Worm (Caenorhabditis elegans) whole organism, young adult: ENCODE measurements around the gene spin-2.

Experiments
- B0035.1 ChIP-seq: sonication (generic microtip); optimal IDR thresholded peaks from 2 replicates; lab custom pipeline; 2016; ENCODE audit warnings: missing genetic modification characterization, mild to moderate bottlenecking, missing compliant biosample characterization, missing genotype, missing genetic modification reagents
- D2030.7 ChIP-seq: fragments of 200-800 bp; sonication (Bioruptor generic); IDR thresholded peaks from 2 replicates; pipeline ENCODE4 v1.3.6; 2022; ENCODE audit warnings: missing genetic modification reagents, missing genetic modification characterization, missing compliant biosample characterization
- F10E7.11 ChIP-seq: sonication (generic microtip); optimal IDR thresholded peaks from 2 replicates; lab custom pipeline; 2017; ENCODE audit warnings: mild to moderate bottlenecking, missing genetic modification characterization, moderate library complexity, missing compliant biosample characterization
- F23B12.7 ChIP-seq: sonication (generic microtip); optimal IDR thresholded peaks from 2 replicates; lab custom pipeline; 2017; ENCODE audit warnings: missing genetic modification characterization, mild to moderate bottlenecking, missing compliant biosample characterization, antibody characterized with exemption, moderate library complexity; ENCODE audit not compliant: insufficient read depth
- F33H1.4 ChIP-seq: fragments of 200-800 bp; sonication (Bioruptor generic); IDR thresholded peaks from 2 replicates; pipeline ENCODE4 v1.3.6; 2022; ENCODE audit warnings: missing genetic modification reagents, missing genetic modification characterization, missing compliant biosample characterization
- F49E8.2 ChIP-seq: sonication (generic microtip); optimal IDR thresholded peaks from 3 replicates; lab custom pipeline; 2017; ENCODE audit warnings: missing genetic modification characterization, mild to moderate bottlenecking, missing compliant biosample characterization, antibody characterized with exemption, moderate library complexity; ENCODE audit not compliant: insufficient read depth
- K11D2.4 ChIP-seq: fragments of 200-800 bp; sonication (Bioruptor generic); IDR thresholded peaks from 2 replicates; pipeline ENCODE4 v1.3.6; 2022; ENCODE audit warnings: missing genetic modification reagents, missing genetic modification characterization, missing compliant biosample characterization
- Y56A3A.18 ChIP-seq: fragments of 200-800 bp; sonication (Bioruptor generic); IDR thresholded peaks from 2 replicates; pipeline ENCODE4 v1.3.6; 2022; ENCODE audit warnings: missing genetic modification reagents, missing genetic modification characterization, missing compliant biosample characterization
- Y67H2A.10 ChIP-seq: fragments of 200-800 bp; sonication (Bioruptor generic); conservative IDR thresholded peaks from 2 replicates; pipeline ENCODE4 v1.3.6; 2022; ENCODE audit warnings: missing genetic modification reagents, missing genetic modification characterization, missing compliant biosample characterization
- attf-3 ChIP-seq: fragments of 200-800 bp; sonication (Bioruptor generic); conservative IDR thresholded peaks from 2 replicates; pipeline ENCODE4 v1.3.6; 2022; ENCODE audit warnings: missing genetic modification reagents, missing genetic modification characterization, missing compliant biosample characterization
- attf-5 ChIP-seq: fragments of 200-800 bp; sonication (Bioruptor generic); optimal IDR thresholded peaks from 2 replicates; lab custom pipeline; 2018; ENCODE audit warnings: mild to moderate bottlenecking, missing genetic modification characterization, missing compliant biosample characterization
- cebp-1 ChIP-seq, 2 experiments: fragments of 200-800 bp in 1 of 2; sonication (Bioruptor generic) in 1 of 2; sonication (generic microtip) in 1 of 2; IDR thresholded peaks in 1 of 2; optimal IDR thresholded peaks in 1 of 2; 2 replicates each; pipeline versions ENCODE4 v1.3.6 to Lab custom; 2017 to 2022; ENCODE audit warnings: missing compliant biosample characterization in 2 of 2, missing genetic modification characterization in 2 of 2, mild to moderate bottlenecking in 1 of 2, missing genetic modification reagents in 1 of 2, moderate library complexity in 1 of 2
- ceh-100 ChIP-seq: fragments of 200-800 bp; sonication (Bioruptor generic); IDR thresholded peaks from 2 replicates; pipeline ENCODE4 v1.3.6; 2022; ENCODE audit warnings: missing genetic modification reagents, missing genetic modification characterization, missing compliant biosample characterization
- ceh-40 ChIP-seq: fragments of 200-800 bp; sonication (Bioruptor generic); IDR thresholded peaks from 2 replicates; pipeline ENCODE4 v1.3.6; 2022; ENCODE audit warnings: missing genetic modification characterization, missing compliant biosample characterization
- ceh-58 ChIP-seq: fragments of 200-800 bp; sonication (Bioruptor generic); IDR thresholded peaks from 2 replicates; pipeline ENCODE4 v1.3.6; 2022; ENCODE audit warnings: missing genetic modification characterization, missing compliant biosample characterization
- ceh-91 ChIP-seq: fragments of 200-800 bp; sonication (Bioruptor generic); IDR thresholded peaks from 2 replicates; pipeline ENCODE4 v1.3.6; 2022; ENCODE audit warnings: missing genetic modification reagents, missing genetic modification characterization, missing compliant biosample characterization
- die-1 ChIP-seq: sonication (generic microtip); optimal IDR thresholded peaks from 2 replicates; lab custom pipeline; 2016; ENCODE audit warnings: missing genotype, mild to moderate bottlenecking, missing genetic modification characterization, missing compliant biosample characterization
- dox-1 ChIP-seq: fragments of 200-800 bp; sonication (Bioruptor generic); IDR thresholded peaks from 2 replicates; pipeline ENCODE4 v1.3.6; 2022; ENCODE audit warnings: missing genetic modification reagents, missing genetic modification characterization, missing compliant biosample characterization
- dpl-1 ChIP-seq: fragments of 150-350 bp; optimal IDR thresholded peaks from 2 replicates; lab custom pipeline; 2014; ENCODE audit warnings: missing biosample characterization, missing genetic modification reagents, missing genetic modification characterization
- efl-1 ChIP-seq: fragments of 150-350 bp; optimal IDR thresholded peaks from 2 replicates; lab custom pipeline; 2014; ENCODE audit warnings: missing biosample characterization, missing genetic modification reagents, missing genetic modification characterization
- gei-17 ChIP-seq: fragments of 200-800 bp; sonication (Bioruptor generic); optimal IDR thresholded peaks from 2 replicates; lab custom pipeline; 2018; ENCODE audit warnings: mild to moderate bottlenecking, missing genetic modification characterization, missing compliant biosample characterization
- him-1 ChIP-seq: sonication (generic microtip); optimal IDR thresholded peaks from 2 replicates; lab custom pipeline; 2016; ENCODE audit warnings: missing genotype, missing genetic modification reagents, missing genetic modification characterization, missing compliant biosample characterization
- hlh-12 ChIP-seq: sonication (generic microtip); optimal IDR thresholded peaks from 2 replicates; lab custom pipeline; 2016; ENCODE audit warnings: missing genetic modification characterization, missing compliant biosample characterization
- hmg-1.2 ChIP-seq: fragments of 200-800 bp; sonication (Bioruptor generic); IDR thresholded peaks from 2 replicates; pipeline ENCODE4 v1.3.6; 2022; ENCODE audit warnings: missing genetic modification reagents, missing genetic modification characterization, missing compliant biosample characterization
- lin-35 ChIP-seq, 3 experiments: fragments of 150-350 bp in 2 of 3; sonication (generic microtip) in 1 of 3; optimal IDR thresholded peaks; 2 replicates each; lab custom pipeline; 2014 to 2018; ENCODE audit warnings: missing biosample characterization in 3 of 3, missing genetic modification characterization in 3 of 3, missing genetic modification reagents in 3 of 3
- lin-40 ChIP-seq: sonication (generic microtip); optimal IDR thresholded peaks from 2 replicates; lab custom pipeline; 2016; ENCODE audit warnings: missing genetic modification characterization, mild to moderate bottlenecking, missing compliant biosample characterization, missing genotype, missing genetic modification reagents
- lin-54 ChIP-seq: fragments of 200-800 bp; sonication (Bioruptor generic); optimal IDR thresholded peaks from 2 replicates; lab custom pipeline; 2018; ENCODE audit warnings: mild to moderate bottlenecking, missing genetic modification characterization, missing compliant biosample characterization
- lsl-1 ChIP-seq: fragments of 200-800 bp; sonication (Bioruptor generic); optimal IDR thresholded peaks from 2 replicates; lab custom pipeline; 2018; ENCODE audit warnings: mild to moderate bottlenecking, missing genetic modification characterization, moderate library complexity, missing compliant biosample characterization
- madf-3 ChIP-seq: fragments of 200-800 bp; sonication (Bioruptor generic); IDR thresholded peaks from 2 replicates; pipeline ENCODE4 v1.3.6; 2022; ENCODE audit warnings: missing genetic modification reagents, missing genetic modification characterization, missing compliant biosample characterization
- madf-6 ChIP-seq: fragments of 200-800 bp; sonication (Bioruptor generic); IDR thresholded peaks from 2 replicates; pipeline ENCODE4 v1.3.6; 2022; ENCODE audit warnings: missing genetic modification reagents, missing genetic modification characterization, missing compliant biosample characterization
- madf-8 ChIP-seq: fragments of 200-800 bp; sonication (Bioruptor generic); conservative IDR thresholded peaks from 2 replicates; pipeline ENCODE4 v1.3.6; 2022; ENCODE audit warnings: missing genetic modification reagents, missing genetic modification characterization, missing compliant biosample characterization
- mcd-1 ChIP-seq: fragments of 200-800 bp; sonication (Bioruptor generic); IDR thresholded peaks from 2 replicates; pipeline ENCODE4 v1.3.6; 2022; ENCODE audit warnings: missing genetic modification reagents, missing genetic modification characterization, missing compliant biosample characterization
- mes-4 ChIP-seq: sonication (generic microtip); optimal IDR thresholded peaks from 2 replicates; lab custom pipeline; 2016; ENCODE audit warnings: missing genotype, missing genetic modification characterization, missing compliant biosample characterization
- nfyb-1 ChIP-seq: fragments of 200-800 bp; sonication (Bioruptor generic); IDR thresholded peaks from 2 replicates; pipeline ENCODE4 v1.3.6; 2022; ENCODE audit warnings: missing genetic modification reagents, missing genetic modification characterization, missing compliant biosample characterization
- pbrm-1 ChIP-seq: fragments of 200-800 bp; sonication (Bioruptor generic); IDR thresholded peaks from 2 replicates; pipeline ENCODE4 v1.3.6; 2022; ENCODE audit warnings: missing genetic modification reagents, missing genetic modification characterization, missing compliant biosample characterization
- rcor-1 ChIP-seq: fragments of 200-800 bp; sonication (Bioruptor generic); IDR thresholded peaks from 2 replicates; pipeline ENCODE4 v1.3.6; 2022; ENCODE audit warnings: missing genetic modification reagents, missing genetic modification characterization, missing compliant biosample characterization
- rec-8 ChIP-seq, 2 experiments: sonication (generic microtip); optimal IDR thresholded peaks; 2 replicates each; lab custom pipeline; 2016; ENCODE audit warnings: mild to moderate bottlenecking in 2 of 2, missing genetic modification characterization in 2 of 2, missing genetic modification reagents in 2 of 2, missing genotype in 2 of 2, missing biosample characterization in 1 of 2, missing compliant biosample characterization in 1 of 2, moderate library complexity in 1 of 2
- snpc-1.3 ChIP-seq: sonication (generic microtip); optimal IDR thresholded peaks from 2 replicates; lab custom pipeline; 2017; ENCODE audit warnings: missing genetic modification characterization, mild to moderate bottlenecking, missing compliant biosample characterization, antibody characterized with exemption, moderate library complexity, missing genotype, missing genetic modification reagents; ENCODE audit not compliant: insufficient read depth
- snpc-3.4 ChIP-seq: sonication (generic microtip); optimal IDR thresholded peaks from 2 replicates; lab custom pipeline; 2017; ENCODE audit warnings: missing genetic modification characterization, mild to moderate bottlenecking, missing compliant biosample characterization, antibody characterized with exemption, moderate library complexity, missing genotype, missing genetic modification reagents
- snpc-4 ChIP-seq, 5 experiments: fragments of 150-350 bp in 1 of 5; sonication (generic microtip) in 4 of 5; optimal IDR thresholded peaks; 2 replicates each; lab custom pipeline; 2014 to 2018; ENCODE audit warnings: missing genetic modification characterization in 5 of 5, missing biosample characterization in 3 of 5, antibody characterized with exemption in 2 of 5, mild to moderate bottlenecking in 2 of 5, missing compliant biosample characterization in 2 of 5, missing genotype in 2 of 5, moderate library complexity in 2 of 5, missing genetic modification reagents in 1 of 5
- tbp1 ChIP-seq: fragments of 200-800 bp; sonication (Bioruptor generic); optimal IDR thresholded peaks from 2 replicates; lab custom pipeline; 2018; ENCODE audit warnings: mild to moderate bottlenecking, missing genetic modification characterization, missing compliant biosample characterization
- ztf-22 ChIP-seq: fragments of 200-800 bp; sonication (Bioruptor generic); optimal IDR thresholded peaks from 2 replicates; lab custom pipeline; 2018; ENCODE audit warnings: mild to moderate bottlenecking, missing genetic modification characterization, moderate library complexity, missing compliant biosample characterization
- ztf-26 ChIP-seq: sonication (generic microtip); optimal IDR thresholded peaks from 2 replicates; lab custom pipeline; 2017; ENCODE audit warnings: missing genetic modification characterization, missing compliant biosample characterization

spin-2 gene

ce11 chrIV:13096778-13097177 is 10.0 kb downstream of the spin-2 start (continued):
- TF ChIP-seq hlh-12 (tag; lab: Kevin White, UChicago): no peak
- no peak for TF ChIP-seq mes-4
- no peak for TF ChIP-seq ztf-26
- TF ChIP-seq lin-40: no peak

- TF ChIP-seq snpc-1.3 (tag; lab: Kevin White, UChicago): peak; percentile 77
- TF ChIP-seq Y67H2A.10 (GFP tag; lab: Robert Waterston, UW): no peak
- no peak for TF ChIP-seq ztf-22 (GFP tag; lab: Kevin White, UChicago)
- 0 out of 2 replicates have a peak, but pooled peaks have one; percentile 11 for TF ChIP-seq K11D2.4
- peak; percentile 80 for TF ChIP-seq attf-5 (GFP tag; lab: Kevin White, UChicago)
- TF ChIP-seq dpl-1 (GFP tag; lab: Kevin White, UChicago): peak; percentile 58
- no peak for TF ChIP-seq gei-17 (GFP tag; lab: Kevin White, UChicago)
- TF ChIP-seq madf-8 (GFP tag; lab: Robert Waterston, UW): 0 out of 2 replicates have a peak, but pooled peaks have one; percentile 4
- TF ChIP-seq dox-1 (GFP tag; lab: Robert Waterston, UW): peak; percentile 77
- TF ChIP-seq lin-35 (GFP tag; optimal IDR thresholded peaks at IDR 0.05; lab: Kevin White, UChicago): peak in 1 of 3 experiments; percentile 25
- no peak for TF ChIP-seq die-1
- no peak for TF ChIP-seq rec-8 (tag; optimal IDR thresholded peaks at IDR 0.05; lab: Kevin White, UChicago)
- TF ChIP-seq lin-40: peak; percentile 63
- no peak for TF ChIP-seq madf-3
- peak; percentile 6 for TF ChIP-seq snpc-3.4 (tag; lab: Kevin White, UChicago)
- peak; percentile 71 for TF ChIP-seq lin-54 (GFP tag; lab: Kevin White, UChicago)
- TF ChIP-seq Y56A3A.18 (GFP tag; lab: Robert Waterston, UW): no peak
- peak; percentile 29; the same call in 1 of the 2 replicates for TF ChIP-seq attf-3 (GFP tag; lab: Robert Waterston, UW)
- TF ChIP-seq lsl-1: peak; percentile 61
- TF ChIP-seq ceh-100 (GFP tag; lab: Robert Waterston, UW): peak; percentile 42; the same call in 1 of the 2 replicates
- TF ChIP-seq madf-6 (GFP tag; lab: Robert Waterston, UW): peak; percentile 70
- no peak for TF ChIP-seq ceh-40 (GFP tag; lab: Robert Waterston, UW)
- no peak for TF ChIP-seq him-1 (tag; lab: Kevin White, UChicago)
- peak; percentile 75 for TF ChIP-seq F33H1.4 (GFP tag; lab: Robert Waterston, UW)
- no peak for TF ChIP-seq cebp-1 (GFP tag; IDR thresholded peaks at IDR 0.05; lab: Robert Waterston, UW)
- peak; percentile 77 for TF ChIP-seq cebp-1 (tag; optimal IDR thresholded peaks at IDR 0.05; lab: Kevin White, UChicago)
- TF ChIP-seq efl-1: peak; percentile 39
- TF ChIP-seq tbp1 (GFP tag; lab: Kevin White, UChicago): peak; percentile 44
- 0 out of 2 replicates have a peak, but pooled peaks have one; percentile 36 for TF ChIP-seq nfyb-1 (GFP tag; lab: Robert Waterston, UW)
- peak; percentile 38; the same call in 1 of the 2 replicates for TF ChIP-seq pbrm-1
- peak; percentile 43 for TF ChIP-seq F49E8.2 (tag; lab: Kevin White, UChicago)
- TF ChIP-seq mcd-1 (GFP tag; lab: Robert Waterston, UW): peak; percentile 77
- TF ChIP-seq rcor-1 (GFP tag; lab: Robert Waterston, UW): peak; percentile 41; the same call in 1 of the 2 replicates
- TF ChIP-seq F10E7.11 (tag; lab: Kevin White, UChicago): no peak
- no peak for TF ChIP-seq B0035.1
- TF ChIP-seq D2030.7 (GFP tag; lab: Robert Waterston, UW): peak; percentile 52
- TF ChIP-seq hmg-1.2: peak; percentile 98
- peak; percentile 30; the same call in 1 of the 2 replicates for TF ChIP-seq ceh-91 (GFP tag; lab: Robert Waterston, UW)
- peak; percentile 84 for TF ChIP-seq F23B12.7 (tag; lab: Kevin White, UChicago)
- TF ChIP-seq ceh-58: no peak
- TF ChIP-seq snpc-4 (GFP tag; optimal IDR thresholded peaks at IDR 0.05; lab: Kevin White, UChicago): peak; percentile 46
- peak in 3 of 4 experiments; percentile 4 to 73 (median 68) for TF ChIP-seq snpc-4 (tag; optimal IDR thresholded peaks at IDR 0.05; lab: Kevin White, UChicago)
Measured at ce11 chrIV:13098652-13099051, 11.8 kb downstream of the spin-2 start, which contains the start of the genes dli-1, tin-9.2 and exos-4.1. Gene dli-1 (minus strand): TSS chrIV:13098792. Gene tin-9.2 (plus strand): TSS chrIV:13098995. Gene exos-4.1 (plus strand): TSS chrIV:13098999.
